Worm (Caenorhabditis elegans) whole organism, late embryonic: ENCODE measurements around the gene F22E5.23.

ENCODE experiments used
- ceh-2 ChIP-seq: sonication (generic microtip); optimal IDR thresholded peaks from 2 replicates; lab custom pipeline; 2016; ENCODE audit warnings: missing genotype, missing genetic modification characterization, missing compliant biosample characterization
- ceh-34 ChIP-seq: sonication (generic microtip); optimal IDR thresholded peaks from 2 replicates; lab custom pipeline; 2016; ENCODE audit warnings: mild to moderate bottlenecking, missing genetic modification characterization, missing compliant biosample characterization
- fkh-10 ChIP-seq: fragments of 150-350 bp; optimal IDR thresholded peaks from 2 replicates; lab custom pipeline; 2014; ENCODE audit warnings: missing biosample characterization, missing genetic modification reagents, missing genetic modification characterization
- fkh-6 ChIP-seq: sonication (generic microtip); optimal IDR thresholded peaks from 2 replicates; lab custom pipeline; 2016; ENCODE audit warnings: missing genetic modification characterization, missing compliant biosample characterization
- lim-6 ChIP-seq: sonication (generic microtip); optimal IDR thresholded peaks from 2 replicates; lab custom pipeline; 2016; ENCODE audit warnings: missing genetic modification characterization, missing compliant biosample characterization
- nfya-1 ChIP-seq: sonication (generic microtip); optimal IDR thresholded peaks from 2 replicates; lab custom pipeline; 2017; ENCODE audit warnings: missing genetic modification characterization, mild to moderate bottlenecking, missing compliant biosample characterization, antibody characterized with exemption, moderate library complexity
- nhr-11 ChIP-seq: fragments of 150-350 bp; optimal IDR thresholded peaks from 2 replicates; lab custom pipeline; 2014; ENCODE audit warnings: missing biosample characterization, missing genetic modification characterization
- pag-3 ChIP-seq: sonication (generic microtip); optimal IDR thresholded peaks from 2 replicates; lab custom pipeline; 2016; ENCODE audit warnings: missing compliant biosample characterization, missing genetic modification characterization, borderline replicate concordance
- pqm-1 ChIP-seq: sonication (generic microtip); optimal IDR thresholded peaks from 2 replicates; lab custom pipeline; 2016; ENCODE audit warnings: missing genetic modification characterization, missing compliant biosample characterization
- sox-4 ChIP-seq: sonication (generic microtip); optimal IDR thresholded peaks from 2 replicates; lab custom pipeline; 2017; ENCODE audit warnings: mild to moderate bottlenecking, missing genetic modification characterization, inconsistent platforms, missing compliant biosample characterization
- tbx-2 ChIP-seq: sonication (generic microtip); optimal IDR thresholded peaks from 2 replicates; lab custom pipeline; 2016; ENCODE audit warnings: missing genetic modification characterization, missing compliant biosample characterization
- unc-55 ChIP-seq: sonication (generic microtip); optimal IDR thresholded peaks from 2 replicates; lab custom pipeline; 2017; ENCODE audit warnings: missing biosample characterization, missing genetic modification reagents, missing genetic modification characterization
- zip-5 ChIP-seq: sonication (generic microtip); optimal IDR thresholded peaks from 2 replicates; lab custom pipeline; 2016; ENCODE audit warnings: missing genetic modification characterization, missing compliant biosample characterization

DNA sequence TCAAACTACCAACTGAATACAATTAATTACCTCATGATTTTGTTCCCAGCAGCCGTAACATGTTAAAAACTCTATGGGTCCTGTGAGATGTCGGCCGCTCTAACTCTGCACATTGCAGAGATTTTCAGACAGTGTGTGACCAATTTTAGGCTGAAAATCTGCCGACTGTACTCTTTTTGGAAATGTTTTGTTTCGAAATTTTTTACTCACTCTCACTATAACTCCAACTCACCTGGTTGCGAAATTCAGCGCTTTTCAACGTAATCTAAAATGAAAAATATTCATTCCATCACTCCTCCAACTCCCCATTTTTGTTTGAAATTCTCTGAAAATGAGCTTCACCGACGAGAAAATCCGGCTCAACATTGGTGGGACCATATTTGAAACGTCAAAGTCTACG lies 8.5 kb downstream of the F22E5.23 start, which contains the start of the genes F22E5.13 and F22E5.6:
- TF ChIP-seq ceh-34 (tag; lab: Kevin White, UChicago) (no peak), fkh-6 (tag; lab: Kevin White, UChicago) (no peak), nhr-11 (tag; lab: Kevin White, UChicago) (no peak), fkh-10 (no peak), sox-4 (tag; lab: Kevin White, UChicago) (no peak), tbx-2 (tag; lab: Kevin White, UChicago) (no peak), zip-5 (tag; lab: Kevin White, UChicago) (no peak), nfya-1 (tag; lab: Kevin White, UChicago) (no peak), lim-6 (tag; lab: Kevin White, UChicago) (no peak), unc-55 (no peak), pqm-1 (tag; lab: Kevin White, UChicago) (no peak), pag-3 (tag; lab: Kevin White, UChicago) (no peak), ceh-2 (tag; lab: Kevin White, UChicago) (no peak)
